Fruit fly (Drosophila melanogaster): Measurements from ENCODE around the gene CG7457.

The CG7457 gene

DNA sequence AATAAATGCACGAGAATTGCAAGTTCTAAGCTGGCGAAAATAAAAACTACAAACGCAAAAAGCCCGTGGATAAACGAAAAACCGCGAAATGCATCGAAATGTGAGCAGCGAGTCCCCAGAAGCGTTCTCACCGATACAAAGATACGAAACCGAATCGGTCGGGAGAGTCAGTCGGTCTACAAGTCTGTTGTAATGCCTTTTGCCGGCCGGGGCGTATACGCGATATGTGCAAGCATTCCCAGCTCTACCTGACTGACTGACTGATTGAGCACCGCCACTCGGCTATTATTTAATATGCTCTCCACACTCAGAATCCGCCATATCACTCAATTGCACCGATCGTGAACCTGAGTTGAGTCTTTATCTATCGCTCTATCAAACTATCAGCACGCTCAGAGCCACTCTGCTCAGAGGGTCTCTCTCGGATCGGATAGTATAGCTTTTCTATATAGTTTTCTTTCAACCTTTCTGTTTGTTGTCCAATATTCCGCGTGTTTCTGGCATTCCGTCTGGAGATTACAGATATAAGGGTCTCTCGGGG, 49.2 kb upstream of the CG7457 start, which contains the start of gene Clk:
Gene Clk, minus strand, starts transcription at position 239 of the 541 bp plus-strand sequence.
- TF ChIP-seq Pdp1 (GFP tag; optimal IDR thresholded peaks at IDR 0.05) (peak in 1 of 2 experiments; percentile 3), ham (GFP tag; IDR thresholded peaks at IDR 0.05) (no peak), Hr78 (GFP tag; optimal IDR thresholded peaks at IDR 0.05) (peak in 1 of 2 experiments; percentile 28), chinmo (GFP tag; IDR thresholded peaks at IDR 0.05; ENCODE audit: partially characterized antibody) (0 out of 4 replicates have a peak, but pooled peaks have one; percentile 60), Trl (optimal IDR thresholded peaks at IDR 0.05) (peak in 1 of 2 experiments; percentile 9), Trl (GFP tag; optimal IDR thresholded peaks at IDR 0.05) (no peak), CG12071 (GFP tag; optimal IDR thresholded peaks at IDR 0.05) (no peak), CG7372 (GFP tag; IDR thresholded peaks at IDR 0.05) (peak; percentile 33; the same call in 1 of the 2 replicates), z (GFP tag; IDR thresholded peaks at IDR 0.05) (peak; percentile 91), PHDP (tag; optimal IDR thresholded peaks at IDR 0.05) (no peak)

DNA sequence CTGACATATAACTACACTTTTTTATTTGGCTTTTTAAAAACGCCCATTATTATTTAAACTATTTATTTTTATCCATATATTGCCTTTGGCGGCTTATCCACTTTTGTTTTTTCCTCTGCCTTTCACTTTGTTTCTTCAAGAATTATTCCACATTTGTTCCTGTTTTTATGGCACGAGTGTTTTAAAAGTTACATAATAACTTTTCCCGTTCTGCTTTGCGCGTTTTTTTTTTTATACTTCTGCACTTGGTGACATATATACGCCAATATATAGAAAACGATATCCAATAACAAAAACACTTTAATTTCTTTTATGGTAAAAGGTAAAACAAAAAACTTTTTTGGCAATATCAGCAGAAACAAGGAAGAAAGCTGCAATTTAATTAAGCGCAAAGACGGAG, 48.4 kb upstream of the CG7457 start:
- peak in 1 of 2 experiments; percentile 62 for TF ChIP-seq Pdp1 (GFP tag; optimal IDR thresholded peaks at IDR 0.05)
- no peak for TF ChIP-seq CG12104 (GFP tag; optimal IDR thresholded peaks at IDR 0.05)

DNA sequence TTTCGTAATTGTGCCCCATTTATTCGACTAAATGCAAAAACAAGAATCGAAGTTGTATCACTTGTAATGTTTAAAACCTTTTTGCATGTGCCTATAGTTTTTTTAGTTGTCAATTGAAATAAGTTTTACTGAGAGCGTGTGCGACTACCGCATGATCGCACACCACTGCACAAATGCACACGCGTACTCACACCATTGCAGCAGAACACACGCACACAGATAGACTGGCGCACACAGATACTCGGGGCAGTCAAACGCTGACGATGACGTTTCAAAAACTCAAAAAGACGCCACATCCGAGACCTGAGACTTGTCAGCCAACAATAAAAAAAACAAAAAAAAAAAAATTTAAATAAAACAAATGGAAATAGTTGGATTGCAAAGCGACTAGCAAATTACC, 47.3 kb upstream of the CG7457 start:
- no peak for TF ChIP-seq Dp (GFP tag; optimal IDR thresholded peaks at IDR 0.05)
- TF ChIP-seq grau (tag; optimal IDR thresholded peaks at IDR 0.05): no peak
- no peak for TF ChIP-seq CG1024 (GFP tag; IDR thresholded peaks at IDR 0.05)
- TF ChIP-seq CG1602 (GFP tag; optimal IDR thresholded peaks at IDR 0.05): no peak
- TF ChIP-seq sens (GFP tag): no peak
- peak; percentile 13 for TF ChIP-seq cg (GFP tag; optimal IDR thresholded peaks at IDR 0.05)

DNA sequence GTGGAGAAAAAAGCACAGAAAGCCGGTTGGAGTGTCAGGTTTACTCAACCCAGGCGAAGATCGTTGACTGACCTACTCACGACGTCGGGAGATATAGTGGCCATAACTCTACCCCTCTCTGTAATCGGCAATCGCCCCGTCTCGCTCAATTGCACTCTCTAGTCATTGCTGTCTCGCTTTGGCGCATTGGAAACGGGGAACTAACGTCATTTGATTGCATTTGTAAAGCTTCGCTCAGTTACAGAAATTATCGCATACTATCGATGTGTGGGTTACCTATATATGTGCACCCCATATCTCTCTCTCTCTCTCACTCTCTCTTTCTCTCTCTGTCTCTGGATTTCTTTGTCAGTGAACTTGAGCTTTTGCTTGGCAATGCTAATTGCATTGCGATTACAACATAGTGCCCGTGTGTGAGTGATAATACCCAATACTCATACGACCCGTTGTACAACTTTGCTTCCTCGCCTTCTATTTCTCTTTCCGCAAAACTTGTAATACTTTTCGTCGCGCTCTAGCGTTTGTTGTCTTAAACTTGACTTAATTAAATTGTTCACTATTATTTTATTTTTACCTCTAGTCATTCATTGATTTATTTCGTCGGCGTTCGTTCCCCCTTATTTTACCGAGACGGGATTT, 46.0 kb upstream of the CG7457 start:
- TF ChIP-seq CG2712 (tag; optimal IDR thresholded peaks at IDR 0.05): no peak
- 0 out of 4 replicates have a peak, but pooled peaks have one; percentile 21 for TF ChIP-seq chinmo (GFP tag; IDR thresholded peaks at IDR 0.05; ENCODE audit: partially characterized antibody)
- TF ChIP-seq Fer1 (GFP tag; optimal IDR thresholded peaks at IDR 0.05): no peak
- no peak for TF ChIP-seq CG15479 (GFP tag; optimal IDR thresholded peaks at IDR 0.05)
- TF ChIP-seq wdn (GFP tag; IDR thresholded peaks at IDR 0.05): no peak
- no peak for TF ChIP-seq CG6175 (GFP tag; IDR thresholded peaks at IDR 0.05)
- TF ChIP-seq CG16815 (GFP tag; optimal IDR thresholded peaks at IDR 0.05): no peak
- peak; percentile 17 for TF ChIP-seq cg (GFP tag; optimal IDR thresholded peaks at IDR 0.05)
- TF ChIP-seq cas (GFP tag; IDR thresholded peaks at IDR 0.05): no peak
- no peak for TF ChIP-seq klu (GFP tag; IDR thresholded peaks at IDR 0.05)
- TF ChIP-seq Trl (optimal IDR thresholded peaks at IDR 0.05): peak; percentile 22
- TF ChIP-seq Trl (GFP tag; optimal IDR thresholded peaks at IDR 0.05): no peak
- TF ChIP-seq CG9609 (GFP tag; optimal IDR thresholded peaks at IDR 0.05): no peak
- no peak for TF ChIP-seq zen (tag; optimal IDR thresholded peaks at IDR 0.05)
- TF ChIP-seq CG4328 (GFP tag; optimal IDR thresholded peaks at IDR 0.05): no peak
- no peak for TF ChIP-seq lov (optimal IDR thresholded peaks at IDR 0.05)
- TF ChIP-seq lov (GFP tag; IDR thresholded peaks at IDR 0.05): no peak
- no peak for TF ChIP-seq Dip2 (GFP tag; IDR thresholded peaks at IDR 0.05)
- TF ChIP-seq CG14050 (GFP tag; IDR thresholded peaks at IDR 0.05): no peak
- TF ChIP-seq CG2120 (GFP tag; optimal IDR thresholded peaks at IDR 0.05): no peak

DNA sequence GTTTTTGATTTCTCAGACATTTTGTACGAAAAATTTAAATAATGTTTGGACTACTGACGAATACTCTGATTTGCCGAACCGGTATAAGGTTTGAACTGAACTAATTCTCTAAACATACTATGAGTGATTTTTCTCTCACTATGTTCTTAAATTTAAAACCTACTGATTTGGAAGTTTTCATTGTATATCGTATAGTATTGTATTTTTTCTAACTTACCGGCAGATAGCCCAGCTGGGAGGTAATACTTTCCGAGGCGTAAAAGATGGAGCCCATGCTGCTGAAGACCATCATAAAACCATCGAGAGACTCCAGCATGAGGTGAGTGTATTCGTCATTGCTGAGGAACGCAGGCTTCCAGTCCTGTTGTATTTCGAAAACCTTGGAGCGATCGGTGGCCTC, 42.0 kb upstream of the CG7457 start, which contains the start of gene CG32371:
Gene CG32371, minus strand, starts transcription at position 101 of the 400 bp plus-strand sequence.
- no peak for TF ChIP-seq btn (GFP tag; optimal IDR thresholded peaks at IDR 0.05)
- TF ChIP-seq ro (GFP tag; IDR thresholded peaks at IDR 0.05): no peak
- TF ChIP-seq nom (GFP tag; optimal IDR thresholded peaks at IDR 0.05): no peak
- no peak for TF ChIP-seq luna (GFP tag; optimal IDR thresholded peaks at IDR 0.05)
- no peak for TF ChIP-seq CG4360 (GFP tag; IDR thresholded peaks at IDR 0.05)
- TF ChIP-seq H15 (GFP tag; IDR thresholded peaks at IDR 0.05): no peak
- TF ChIP-seq Kr (GFP tag; optimal IDR thresholded peaks at IDR 0.05): no peak
- no peak for TF ChIP-seq bigmax (GFP tag; optimal IDR thresholded peaks at IDR 0.05)
- no peak for TF ChIP-seq gro (GFP tag; optimal IDR thresholded peaks at IDR 0.05)
